Worm (Caenorhabditis elegans): ENCODE measurements around the gene abcf-1.

abcf-1 gene

ce11 chrV:12760913-12761312 is 2.3 kb downstream of the abcf-1 start, which contains the start of gene F18E2.15:
F18E2.15 (minus strand) TSS chrV:12761013.
- no peak for TF ChIP-seq attf-3 (GFP tag; conservative IDR thresholded peaks at IDR 0.05)
- no peak for TF ChIP-seq F55B11.4 (tag; optimal IDR thresholded peaks at IDR 0.05; ENCODE audit: borderline replicate concordance, insufficient read depth)
- no peak for TF ChIP-seq C17E4.6 (GFP tag; IDR thresholded peaks at IDR 0.05)
- no peak for TF ChIP-seq lin-35 (GFP tag; optimal IDR thresholded peaks at IDR 0.05)
- TF ChIP-seq ceh-100 (GFP tag; IDR thresholded peaks at IDR 0.05), result no peak
- TF ChIP-seq T07F8.4 (tag; optimal IDR thresholded peaks at IDR 0.05), result no peak
- TF ChIP-seq F52B5.7 (tag; optimal IDR thresholded peaks at IDR 0.05), result no peak
- TF ChIP-seq madf-6 (GFP tag; IDR thresholded peaks at IDR 0.05), result no peak
- TF ChIP-seq K11D2.4 (GFP tag; IDR thresholded peaks at IDR 0.05), result no peak
- no peak for TF ChIP-seq Y53F4B.3 (GFP tag; IDR thresholded peaks at IDR 0.05)
- no peak for TF ChIP-seq ets-4 (GFP tag; optimal IDR thresholded peaks at IDR 0.05)
- no peak for TF ChIP-seq K12H6.12 (tag; optimal IDR thresholded peaks at IDR 0.05)
- no peak for TF ChIP-seq atf-7 (tag; optimal IDR thresholded peaks at IDR 0.05)
- no peak for TF ChIP-seq nhr-90 (tag; optimal IDR thresholded peaks at IDR 0.05)
- TF ChIP-seq repo-1 (tag; optimal IDR thresholded peaks at IDR 0.05), result no peak
- no peak for TF ChIP-seq nhr-120 (GFP tag; IDR thresholded peaks at IDR 0.05)
- TF ChIP-seq ztf-22 (GFP tag; optimal IDR thresholded peaks at IDR 0.05), result no peak
- no peak for TF ChIP-seq tbx-9 (tag; optimal IDR thresholded peaks at IDR 0.05; ENCODE audit: borderline replicate concordance)
- no peak for TF ChIP-seq madf-3 (GFP tag; IDR thresholded peaks at IDR 0.05)

ce11 chrV:12759660-12760059 is 3.5 kb downstream of the abcf-1 start, which contains the start of gene papl-1:
papl-1 (minus strand) TSS chrV:12759760.
- TF ChIP-seq nfyb-1 (GFP tag; IDR thresholded peaks at IDR 0.05), result no peak
- TF ChIP-seq aptf-3 (GFP tag; IDR thresholded peaks at IDR 0.05), result no peak
- no peak for TF ChIP-seq lsy-27 (tag; optimal IDR thresholded peaks at IDR 0.05; ENCODE audit: borderline replicate concordance, insufficient read depth)
- no peak for TF ChIP-seq ztf-28 (GFP tag; IDR thresholded peaks at IDR 0.05)
- TF ChIP-seq lsl-1 (GFP tag; optimal IDR thresholded peaks at IDR 0.05), result no peak
- TF ChIP-seq madf-8 (GFP tag; conservative IDR thresholded peaks at IDR 0.05), result no peak
- TF ChIP-seq dpl-1 (GFP tag; optimal IDR thresholded peaks at IDR 0.05), result no peak

ce11 chrV:12754839-12755238 is 8.3 kb downstream of the abcf-1 start, which contains the start of gene gpa-13:
gpa-13 (minus strand) TSS chrV:12754939.
- TF ChIP-seq tlf-1 (GFP tag; optimal IDR thresholded peaks at IDR 0.05), result no peak
- no peak for TF ChIP-seq Y56A3A.18 (GFP tag; IDR thresholded peaks at IDR 0.05)
- no peak for TF ChIP-seq snpc-3.4 (tag; optimal IDR thresholded peaks at IDR 0.05)
- TF ChIP-seq mel-28 (tag; optimal IDR thresholded peaks at IDR 0.05; ENCODE audit: borderline replicate concordance), result no peak
- TF ChIP-seq mcd-1 (GFP tag; IDR thresholded peaks at IDR 0.05), result no peak
- no peak for TF ChIP-seq ztf-25 (GFP tag; IDR thresholded peaks at IDR 0.05)
- TF ChIP-seq ceh-100 (GFP tag; IDR thresholded peaks at IDR 0.05), result no peak
- TF ChIP-seq die-1 (tag; optimal IDR thresholded peaks at IDR 0.05), result no peak
- TF ChIP-seq F57C9.4 (tag; optimal IDR thresholded peaks at IDR 0.05), result no peak
- no peak for TF ChIP-seq F39B2.1 (GFP tag; IDR thresholded peaks at IDR 0.05)
- no peak for TF ChIP-seq hlh-26 (GFP tag; conservative IDR thresholded peaks at IDR 0.05)
- no peak for TF ChIP-seq nhr-90 (tag; optimal IDR thresholded peaks at IDR 0.05)
- no peak for TF ChIP-seq F22D6.2 (tag; optimal IDR thresholded peaks at IDR 0.05)
- TF ChIP-seq ceh-40 (GFP tag; IDR thresholded peaks at IDR 0.05), result no peak
